Fruit fly (Drosophila melanogaster) whole organism, embryonic: ENCODE data around the gene CG2129.
A peak's percentile ranks its signal among the peaks of the same experiment; 100 is the strongest.

ENCODE experiments used
- Adf1 ChIP-seq: fragments of 200-800 bp; sonication (Bioruptor generic); IDR thresholded peaks from 2 replicates; pipeline ENCODE4 v1.3.6; 2022; ENCODE audit warnings: missing biosample characterization, missing genetic modification characterization
- BEAF-32 ChIP-seq: fragments of 200-800 bp; sonication (Bioruptor generic); optimal IDR thresholded peaks from 3 replicates; lab custom pipeline; 2017; ENCODE audit warnings: missing biosample characterization, missing genetic modification characterization, mild to moderate bottlenecking, moderate library complexity, missing genetic modification reagents
- Blimp-1 ChIP-seq: fragments of 200-800 bp; sonication (Bioruptor generic); optimal IDR thresholded peaks from 3 replicates; lab custom pipeline; 2018; ENCODE audit warnings: missing biosample characterization, missing genetic modification characterization, mild to moderate bottlenecking, moderate library complexity, missing genetic modification reagents
- CG12299 ChIP-seq: fragments of 200-800 bp; sonication (Bioruptor generic); optimal IDR thresholded peaks from 2 replicates; lab custom pipeline; 2018; ENCODE audit warnings: missing biosample characterization, mild to moderate bottlenecking, missing genetic modification characterization
- CG13424 ChIP-seq: fragments of 200-800 bp; sonication (Bioruptor generic); optimal IDR thresholded peaks from 2 replicates; lab custom pipeline; 2019; ENCODE audit warnings: missing biosample characterization, mild to moderate bottlenecking, missing genetic modification characterization, moderate library complexity
- CG14050 ChIP-seq: fragments of 200-800 bp; sonication (Bioruptor generic); IDR thresholded peaks from 3 replicates; pipeline ENCODE4 v1.3.6; 2022; ENCODE audit warnings: missing biosample characterization, missing genetic modification characterization
- CG15073 ChIP-seq: fragments of 200-800 bp; sonication (Bioruptor generic); optimal IDR thresholded peaks from 2 replicates; lab custom pipeline; 2016; ENCODE audit warnings: missing biosample characterization, missing genetic modification characterization
- CG16813 ChIP-seq: fragments of 200-800 bp; sonication (Bioruptor generic); IDR thresholded peaks from 3 replicates; pipeline ENCODE4 v1.3.6; 2022; ENCODE audit warnings: missing biosample characterization, missing genetic modification characterization; ENCODE audit not compliant: partially characterized antibody
- CG17385 ChIP-seq: fragments of 200-800 bp; sonication (Bioruptor generic); optimal IDR thresholded peaks from 3 replicates; lab custom pipeline; 2018; ENCODE audit warnings: missing biosample characterization, mild to moderate bottlenecking, missing genetic modification characterization
- CG17612 ChIP-seq: fragments of 200-800 bp; sonication (Bioruptor generic); IDR thresholded peaks from 2 replicates; pipeline ENCODE4 v1.3.6; 2022; ENCODE audit warnings: missing biosample characterization, missing genetic modification characterization
- CG17802 ChIP-seq: fragments of 200-800 bp; sonication (Bioruptor generic); optimal IDR thresholded peaks from 2 replicates; lab custom pipeline; 2018; ENCODE audit warnings: missing biosample characterization, mild to moderate bottlenecking, missing genetic modification characterization, moderate library complexity
- CG2120 ChIP-seq: fragments of 200-800 bp; sonication (Bioruptor generic); optimal IDR thresholded peaks from 3 replicates; lab custom pipeline; 2016; ENCODE audit warnings: missing biosample characterization, missing genetic modification characterization
- CG32767 ChIP-seq: fragments of 200-800 bp; sonication (Bioruptor generic); IDR thresholded peaks from 2 replicates; pipeline ENCODE4 v1.3.6; 2022; ENCODE audit warnings: missing biosample characterization, missing genetic modification characterization
- CG33213 ChIP-seq: fragments of 200-800 bp; sonication (Bioruptor generic); optimal IDR thresholded peaks from 3 replicates; lab custom pipeline; 2016; ENCODE audit warnings: missing biosample characterization, missing genetic modification characterization
- CG6765 ChIP-seq: fragments of 200-800 bp; sonication (Bioruptor generic); optimal IDR thresholded peaks from 3 replicates; lab custom pipeline; 2017; ENCODE audit warnings: missing biosample characterization, mild to moderate bottlenecking, missing genetic modification characterization
- CG6854 ChIP-seq: fragments of 200-800 bp; sonication (Bioruptor generic); optimal IDR thresholded peaks from 3 replicates; lab custom pipeline; 2017; ENCODE audit warnings: missing biosample characterization, mild to moderate bottlenecking, missing genetic modification characterization
- CG7839 ChIP-seq: fragments of 200-800 bp; sonication (Bioruptor generic); optimal IDR thresholded peaks from 3 replicates; lab custom pipeline; 2018; ENCODE audit warnings: missing biosample characterization, mild to moderate bottlenecking, missing genetic modification characterization, moderate library complexity
- CG9609 ChIP-seq: fragments of 200-800 bp; sonication (Bioruptor generic); optimal IDR thresholded peaks from 3 replicates; lab custom pipeline; 2016; ENCODE audit warnings: missing biosample characterization, missing genetic modification characterization
- CG9876 ChIP-seq: fragments of 200-800 bp; sonication (Bioruptor generic); optimal IDR thresholded peaks from 2 replicates; lab custom pipeline; 2016; ENCODE audit warnings: missing biosample characterization, missing genetic modification characterization
- Camta ChIP-seq: fragments of 200-800 bp; sonication (Bioruptor generic); optimal IDR thresholded peaks from 2 replicates; lab custom pipeline; 2016; ENCODE audit warnings: missing biosample characterization, missing genetic modification characterization
- D ChIP-seq, 2 experiments: fragments of 200-800 bp in 1 of 2; fragments of >200 bp in 1 of 2; sonication (Bioruptor generic) in 1 of 2; optimal IDR thresholded peaks; 2 replicates in 1 of 2; 3 replicates in 1 of 2; lab custom pipeline; 2017; ENCODE audit warnings: mild to moderate bottlenecking in 1 of 2, missing biosample characterization in 1 of 2, missing genetic modification characterization in 1 of 2, missing genetic modification reagents in 1 of 2
- Dll ChIP-seq: fragments of 200-800 bp; sonication (Bioruptor generic); IDR thresholded peaks from 4 replicates; pipeline ENCODE4 v1.3.6; 2022; ENCODE audit warnings: missing biosample characterization, missing genetic modification characterization; ENCODE audit not compliant: partially characterized antibody
- HmgD ChIP-seq: fragments of 200-800 bp; sonication (Bioruptor generic); optimal IDR thresholded peaks from 3 replicates; lab custom pipeline; 2016; ENCODE audit warnings: missing biosample characterization, missing genetic modification characterization
- Hmx ChIP-seq: fragments of 200-800 bp; sonication (Bioruptor generic); optimal IDR thresholded peaks from 2 replicates; lab custom pipeline; 2016; ENCODE audit warnings: missing biosample characterization, missing genetic modification characterization
- Hr78 ChIP-seq, 2 experiments: fragments of 200-800 bp in 1 of 2; fragments of >200 bp in 1 of 2; sonication (Bioruptor generic) in 1 of 2; optimal IDR thresholded peaks; 2 replicates each; lab custom pipeline; 2017 to 2019; ENCODE audit warnings: missing biosample characterization in 2 of 2, missing genetic modification characterization in 2 of 2, mild to moderate bottlenecking in 1 of 2, moderate library complexity in 1 of 2
- MTF-1 ChIP-seq: fragments of 200-800 bp; sonication (Bioruptor generic); optimal IDR thresholded peaks from 2 replicates; lab custom pipeline; 2018; ENCODE audit warnings: missing biosample characterization, mild to moderate bottlenecking, missing genetic modification characterization, borderline replicate concordance
- Mrtf ChIP-seq: fragments of 200-800 bp; sonication (Bioruptor generic); IDR thresholded peaks from 3 replicates; pipeline ENCODE4 v1.3.6; 2022; ENCODE audit warnings: missing biosample characterization, missing genetic modification characterization
- Nf-YA ChIP-seq: fragments of 200-800 bp; sonication (Bioruptor generic); IDR thresholded peaks from 2 replicates; pipeline ENCODE4 v1.3.6; 2022; ENCODE audit warnings: missing biosample characterization, missing genetic modification characterization
- Ssrp ChIP-seq: fragments of 200-800 bp; sonication (Bioruptor generic); optimal IDR thresholded peaks from 2 replicates; lab custom pipeline; 2018; ENCODE audit warnings: missing biosample characterization, mild to moderate bottlenecking, missing genetic modification characterization, moderate library complexity
- Taf1 ChIP-seq: fragments of 200-800 bp; sonication (Bioruptor generic); IDR thresholded peaks from 2 replicates; pipeline ENCODE4 v1.3.6; 2022; ENCODE audit warnings: missing biosample characterization, missing genetic modification characterization
- az2 ChIP-seq: fragments of 200-800 bp; sonication (Bioruptor generic); optimal IDR thresholded peaks from 3 replicates; lab custom pipeline; 2016; ENCODE audit warnings: missing biosample characterization, missing genetic modification characterization
- bowl ChIP-seq: fragments of 200-800 bp; sonication (Bioruptor generic); IDR thresholded peaks from 2 replicates; pipeline ENCODE4 v1.3.6; 2022; ENCODE audit warnings: missing biosample characterization, missing genetic modification characterization
- bsh ChIP-seq, 2 experiments: fragments of 200-800 bp; sonication (Bioruptor generic); optimal IDR thresholded peaks; 2 replicates each; lab custom pipeline; 2017 to 2018; ENCODE audit warnings: mild to moderate bottlenecking in 2 of 2, missing biosample characterization in 2 of 2, missing genetic modification characterization in 2 of 2, moderate library complexity in 1 of 2
- btn ChIP-seq: fragments of 200-800 bp; sonication (Bioruptor generic); optimal IDR thresholded peaks from 2 replicates; lab custom pipeline; 2016; ENCODE audit warnings: missing biosample characterization, missing genetic modification characterization
- dan ChIP-seq: fragments of 200-800 bp; sonication (Bioruptor generic); IDR thresholded peaks from 2 replicates; pipeline ENCODE4 v1.3.6; 2022; ENCODE audit warnings: missing biosample characterization, missing genetic modification characterization
- en ChIP-seq: fragments of 200-800 bp; sonication (Bioruptor generic); optimal IDR thresholded peaks from 2 replicates; lab custom pipeline; 2016; ENCODE audit warnings: missing biosample characterization, missing genetic modification characterization
- fru ChIP-seq: fragments of >200 bp; optimal IDR thresholded peaks from 2 replicates; lab custom pipeline; 2017
- grau ChIP-seq: fragments of 200-800 bp; optimal IDR thresholded peaks from 3 replicates; lab custom pipeline; 2019; ENCODE audit warnings: missing biosample characterization, mild to moderate bottlenecking, missing genetic modification characterization, moderate library complexity
- grn ChIP-seq: fragments of 200-800 bp; sonication (Bioruptor generic); optimal IDR thresholded peaks from 3 replicates; lab custom pipeline; 2017; ENCODE audit warnings: missing biosample characterization, missing genetic modification characterization
- ind ChIP-seq: fragments of 200-800 bp; sonication (Bioruptor generic); optimal IDR thresholded peaks from 3 replicates; lab custom pipeline; 2016; ENCODE audit warnings: missing biosample characterization, missing genetic modification characterization
- mam ChIP-seq: fragments of 200-800 bp; sonication (Bioruptor generic); optimal IDR thresholded peaks from 3 replicates; lab custom pipeline; 2016; ENCODE audit warnings: missing biosample characterization, missing genetic modification characterization
- org-1 ChIP-seq: fragments of 200-800 bp; sonication (Bioruptor generic); optimal IDR thresholded peaks from 2 replicates; lab custom pipeline; 2017; ENCODE audit warnings: missing biosample characterization, missing genetic modification characterization
- pho ChIP-seq: fragments of 200-800 bp; sonication (Bioruptor generic); optimal IDR thresholded peaks from 2 replicates; lab custom pipeline; 2016; ENCODE audit warnings: missing biosample characterization, missing genetic modification characterization
- prd ChIP-seq, 3 experiments: fragments of >200 bp in 2 of 3; fragments of 200-800 bp in 1 of 3; sonication (Bioruptor generic) in 1 of 3; optimal IDR thresholded peaks in 2 of 3; IDR thresholded peaks in 1 of 3; 2 replicates in 2 of 3; 3 replicates in 1 of 3; pipeline versions ENCODE4 v1.3.6 to Lab custom; 2017 to 2022; ENCODE audit warnings: missing biosample characterization in 1 of 3, missing genetic modification characterization in 1 of 3
- pum ChIP-seq: fragments of 200-800 bp; sonication (Bioruptor generic); optimal IDR thresholded peaks from 2 replicates; lab custom pipeline; 2016; ENCODE audit warnings: missing biosample characterization, missing genetic modification characterization
- ro ChIP-seq: fragments of 200-800 bp; sonication (Bioruptor generic); IDR thresholded peaks from 2 replicates; pipeline ENCODE4 v1.3.6; 2022; ENCODE audit warnings: missing biosample characterization, missing genetic modification characterization
- sc ChIP-seq, 3 experiments: fragments of >200 bp in 2 of 3; fragments of 200-800 bp in 1 of 3; sonication (Bioruptor generic) in 1 of 3; optimal IDR thresholded peaks; 2 replicates in 2 of 3; 3 replicates in 1 of 3; lab custom pipeline; 2017; ENCODE audit warnings: mild to moderate bottlenecking in 1 of 3, missing biosample characterization in 1 of 3, missing genetic modification characterization in 1 of 3, missing genetic modification reagents in 1 of 3
- sna ChIP-seq: fragments of 200-800 bp; sonication (Bioruptor generic); IDR thresholded peaks from 2 replicates; pipeline ENCODE4 v1.3.6; 2022; ENCODE audit warnings: missing biosample characterization, missing genetic modification characterization; ENCODE audit not compliant: partially characterized antibody

The CG2129 gene

DNA sequence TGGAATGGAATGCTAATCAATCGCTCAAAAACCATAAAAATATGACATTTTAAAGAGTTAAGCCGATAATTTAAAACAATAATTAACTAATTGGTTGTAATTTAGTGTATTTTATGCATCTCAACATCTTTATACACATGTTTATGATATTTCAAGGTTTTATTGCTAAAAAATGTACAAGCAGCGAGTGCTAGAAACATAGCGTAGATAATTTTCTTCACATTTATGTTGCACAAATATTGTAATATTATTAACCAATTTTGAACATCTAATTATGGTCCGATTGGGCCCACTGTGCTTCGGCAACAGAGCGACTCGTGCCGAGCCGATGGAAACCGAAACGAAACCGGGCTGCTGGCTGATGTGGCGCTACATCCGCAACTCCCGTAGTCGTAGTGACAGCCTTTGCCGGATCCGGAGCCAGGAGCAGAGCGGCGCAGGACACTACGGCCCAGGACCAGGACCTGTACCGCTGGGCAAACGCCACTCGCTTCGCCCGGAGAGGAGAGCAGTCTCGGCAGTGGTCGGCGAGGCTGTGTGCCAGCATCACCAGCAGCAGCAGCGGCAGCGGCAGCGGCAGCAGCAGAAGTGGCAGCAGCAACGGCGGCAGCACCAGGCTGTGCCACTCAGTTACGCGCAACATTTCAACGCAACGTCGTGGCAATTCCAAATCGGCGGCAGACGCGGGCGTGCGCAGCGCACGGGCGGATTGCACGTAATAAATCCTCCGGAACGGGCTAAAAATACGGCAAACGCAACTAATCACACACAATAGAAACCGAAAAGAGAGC lies 32.7 kb downstream of the CG2129 start, which contains the start of gene sdt (continued):
- TF ChIP-seq CG9609: no peak
- no peak for TF ChIP-seq prd (optimal IDR thresholded peaks at IDR 0.05; lab: Kevin White, UChicago)
- no peak for TF ChIP-seq prd (GFP tag; IDR thresholded peaks at IDR 0.05; lab: Robert Waterston, UW)
- TF ChIP-seq Taf1: no peak
- TF ChIP-seq sna: no peak
- TF ChIP-seq Camta (GFP tag; lab: Kevin White, UChicago): no peak
- TF ChIP-seq pum: no peak
- TF ChIP-seq Nf-YA (GFP tag; lab: Robert Waterston, UW): no peak
- no peak for TF ChIP-seq ro (GFP tag; lab: Robert Waterston, UW)
- peak; percentile 9 for TF ChIP-seq CG13424 (tag; lab: Kevin White, UChicago)
- TF ChIP-seq CG6765 (GFP tag; lab: Kevin White, UChicago): no peak
- no peak for TF ChIP-seq CG14050 (GFP tag; lab: Robert Waterston, UW)
- TF ChIP-seq mam (GFP tag; lab: Kevin White, UChicago): no peak
- TF ChIP-seq org-1 (GFP tag; lab: Kevin White, UChicago): peak; percentile 8
- no peak for TF ChIP-seq pho (GFP tag; lab: Kevin White, UChicago)
- no peak for TF ChIP-seq grn (GFP tag; lab: Kevin White, UChicago)
- TF ChIP-seq CG32767 (GFP tag; lab: Robert Waterston, UW): no peak
- no peak for TF ChIP-seq bsh (GFP tag; optimal IDR thresholded peaks at IDR 0.05; lab: Kevin White, UChicago)
- TF ChIP-seq MTF-1 (GFP tag; lab: Kevin White, UChicago): no peak
- TF ChIP-seq en (GFP tag; lab: Kevin White, UChicago): no peak
- TF ChIP-seq HmgD (GFP tag; lab: Kevin White, UChicago): no peak
- peak; percentile 8 for TF ChIP-seq CG2120 (GFP tag; lab: Kevin White, UChicago)
- TF ChIP-seq CG9876 (GFP tag; lab: Kevin White, UChicago): no peak
- TF ChIP-seq D (optimal IDR thresholded peaks at IDR 0.05; lab: Kevin White, UChicago): no peak
- no peak for TF ChIP-seq D (GFP tag; optimal IDR thresholded peaks at IDR 0.05; lab: Kevin White, UChicago)
- peak; percentile 61 for TF ChIP-seq CG7839 (tag; lab: Kevin White, UChicago)
- no peak for TF ChIP-seq CG15073
- TF ChIP-seq CG33213 (GFP tag; lab: Kevin White, UChicago): no peak
- TF ChIP-seq grau (tag; lab: Kevin White, UChicago): peak; percentile 32
- TF ChIP-seq btn (GFP tag; lab: Kevin White, UChicago): no peak
- no peak for TF ChIP-seq CG17612
- TF ChIP-seq fru (lab: Kevin White, UChicago): no peak
- peak; percentile 15 for TF ChIP-seq CG17385 (GFP tag; lab: Kevin White, UChicago)
- no peak for TF ChIP-seq sc (optimal IDR thresholded peaks at IDR 0.05; lab: Kevin White, UChicago)
- TF ChIP-seq sc (GFP tag; optimal IDR thresholded peaks at IDR 0.05; lab: Kevin White, UChicago): no peak
- TF ChIP-seq Adf1 (GFP tag; lab: Robert Waterston, UW): peak; percentile 90
- no peak for TF ChIP-seq az2 (GFP tag; lab: Kevin White, UChicago)
- no peak for TF ChIP-seq dan
- TF ChIP-seq Hmx (GFP tag; lab: Kevin White, UChicago): no peak
- no peak for TF ChIP-seq Dll (GFP tag; lab: Robert Waterston, UW)
- TF ChIP-seq Ssrp (tag; lab: Kevin White, UChicago): peak; percentile 26
- TF ChIP-seq CG16813: no peak
- TF ChIP-seq bowl (GFP tag; lab: Robert Waterston, UW): no peak
- no peak for TF ChIP-seq BEAF-32 (GFP tag; lab: Kevin White, UChicago)
- no peak for TF ChIP-seq Blimp-1 (GFP tag; lab: Kevin White, UChicago)
- TF ChIP-seq CG6854: no peak
- TF ChIP-seq CG12299: no peak
- no peak for TF ChIP-seq Hr78 (GFP tag; optimal IDR thresholded peaks at IDR 0.05; lab: Kevin White, UChicago)
- TF ChIP-seq Mrtf (GFP tag; lab: Robert Waterston, UW): no peak
- TF ChIP-seq CG17802 (tag; lab: Kevin White, UChicago): no peak
- no peak for TF ChIP-seq ind (GFP tag; lab: Kevin White, UChicago)
